In the genomic region with DNA sequence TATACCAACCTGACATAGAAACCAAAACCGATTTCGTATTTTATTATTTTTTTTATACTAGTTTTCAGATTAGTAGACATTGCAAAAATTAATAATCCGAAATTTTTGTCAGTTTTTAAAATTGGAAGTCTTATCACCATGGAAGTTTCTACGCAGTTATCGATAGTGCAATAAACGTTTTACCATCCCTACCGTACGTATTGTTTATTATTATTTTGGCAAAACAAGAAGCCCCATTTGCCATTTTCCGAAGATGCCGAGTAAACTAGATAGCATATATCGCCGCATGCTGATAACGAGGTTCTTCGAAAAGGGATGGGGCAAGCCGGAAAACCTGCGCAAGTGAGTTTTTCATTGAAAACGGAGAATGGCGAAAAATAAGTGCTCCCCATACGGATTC, we compare ENCODE assay signal across 2 fruit fly cellular contexts.
TF ChIP-seq lines count a peak whose summit lies in the region.

TSS of gene CG32112 (plus strand) at position 111 of the 400 bp plus-strand sequence.

TF ChIP-seq in whole organism, adult, 20 proteins besides CTCF, POLR2A, EP300 and RAD21 (continued from another document):
- TF ChIP-seq bab1 (GFP tag; optimal IDR thresholded peaks at IDR 0.05; lab: Kevin White, UChicago) (no peak), CG5204 (GFP tag; optimal IDR thresholded peaks at IDR 0.05; lab: Kevin White, UChicago) (no peak)

TF ChIP-seq in whole organism, embryonic, 481 proteins besides CTCF, POLR2A, EP300 and RAD21 (continued from another document):
- TF ChIP-seq bbx (GFP tag; IDR thresholded peaks at IDR 0.05; lab: Robert Waterston, UW; ENCODE audit: partially characterized antibody), result peak; percentile 58
- TF ChIP-seq org-1 (GFP tag; optimal IDR thresholded peaks at IDR 0.05; lab: Kevin White, UChicago), result no peak
- TF ChIP-seq tll (GFP tag; optimal IDR thresholded peaks at IDR 0.05; lab: Kevin White, UChicago), result no peak
- TF ChIP-seq CG2875 (GFP tag; optimal IDR thresholded peaks at IDR 0.05; lab: Kevin White, UChicago), result no peak
- no peak for TF ChIP-seq Stat92E (GFP tag; optimal IDR thresholded peaks at IDR 0.05; lab: Kevin White, UChicago)
- TF ChIP-seq CG1792 (GFP tag; optimal IDR thresholded peaks at IDR 0.05; lab: Kevin White, UChicago), result peak; percentile 8
- no peak for TF ChIP-seq dm (GFP tag; optimal IDR thresholded peaks at IDR 0.05; lab: Kevin White, UChicago)
- no peak for TF ChIP-seq CG11560 (tag; IDR thresholded peaks at IDR 0.05; lab: Robert Waterston, UW)
- TF ChIP-seq mam (GFP tag; optimal IDR thresholded peaks at IDR 0.05; lab: Kevin White, UChicago), result no peak
- TF ChIP-seq scrt (GFP tag; optimal IDR thresholded peaks at IDR 0.05; lab: Kevin White, UChicago), result no peak
- TF ChIP-seq CG30403 (GFP tag; optimal IDR thresholded peaks at IDR 0.05; lab: Kevin White, UChicago), result peak; percentile 9
- TF ChIP-seq CG18764 (GFP tag; optimal IDR thresholded peaks at IDR 0.05; lab: Kevin White, UChicago), result peak; percentile 36
- TF ChIP-seq CG16813 (GFP tag; IDR thresholded peaks at IDR 0.05; lab: Robert Waterston, UW; ENCODE audit: partially characterized antibody), result peak; percentile 60
- TF ChIP-seq phol (tag; optimal IDR thresholded peaks at IDR 0.05; lab: Kevin White, UChicago), result peak; percentile 11
- TF ChIP-seq ro (GFP tag; IDR thresholded peaks at IDR 0.05; lab: Robert Waterston, UW), result no peak
- TF ChIP-seq row (GFP tag; IDR thresholded peaks at IDR 0.05; lab: Robert Waterston, UW), result peak; percentile 47; the same call in 1 of the 3 replicates
- TF ChIP-seq eve (GFP tag; optimal IDR thresholded peaks at IDR 0.05; lab: Kevin White, UChicago), result peak in 1 of 2 experiments; percentile 22
- peak; percentile 5 for TF ChIP-seq CG13123 (GFP tag; optimal IDR thresholded peaks at IDR 0.05; lab: Kevin White, UChicago)
- TF ChIP-seq Dp (GFP tag; optimal IDR thresholded peaks at IDR 0.05; lab: Kevin White, UChicago), result peak; percentile 68
- peak; percentile 3 for TF ChIP-seq CG17829 (tag; optimal IDR thresholded peaks at IDR 0.05; lab: Kevin White, UChicago)
- peak; percentile 77 for TF ChIP-seq Doc3 (GFP tag; IDR thresholded peaks at IDR 0.05; lab: Robert Waterston, UW; ENCODE audit: partially characterized antibody)
- TF ChIP-seq Hsf (GFP tag; optimal IDR thresholded peaks at IDR 0.05; lab: Kevin White, UChicago), result peak; percentile 17
- TF ChIP-seq CG18262 (tag; optimal IDR thresholded peaks at IDR 0.05; lab: Kevin White, UChicago), result peak; percentile 10
- peak; percentile 11; the same call in 1 of the 2 replicates for TF ChIP-seq Xrp1 (GFP tag; IDR thresholded peaks at IDR 0.05; lab: Robert Waterston, UW)
- no peak for TF ChIP-seq abd-A (tag; optimal IDR thresholded peaks at IDR 0.05; lab: Kevin White, UChicago)
- TF ChIP-seq HmgZ (tag; optimal IDR thresholded peaks at IDR 0.05; lab: Kevin White, UChicago), result no peak
- peak in 1 of 2 experiments; percentile 94 for TF ChIP-seq Pdp1 (GFP tag; optimal IDR thresholded peaks at IDR 0.05; lab: Kevin White, UChicago)
- peak; percentile 93 for TF ChIP-seq CG30020 (tag; optimal IDR thresholded peaks at IDR 0.05; lab: Kevin White, UChicago)
- TF ChIP-seq CG2712 (tag; optimal IDR thresholded peaks at IDR 0.05; lab: Kevin White, UChicago), result peak; percentile 21
- peak; percentile 89 for TF ChIP-seq Sry-δ (GFP tag; optimal IDR thresholded peaks at IDR 0.05; lab: Kevin White, UChicago)
- peak; percentile 58; the same call in 1 of the 3 replicates for TF ChIP-seq Opbp (GFP tag; IDR thresholded peaks at IDR 0.05; lab: Robert Waterston, UW; ENCODE audit: partially characterized antibody)
- peak; percentile 68; the same call in 2 of the 3 replicates for TF ChIP-seq knrl (GFP tag; IDR thresholded peaks at IDR 0.05; lab: Robert Waterston, UW; ENCODE audit: partially characterized antibody)
- peak; percentile 74 for TF ChIP-seq BEAF-32 (GFP tag; optimal IDR thresholded peaks at IDR 0.05; lab: Kevin White, UChicago)
- TF ChIP-seq Nf-YB (GFP tag; optimal IDR thresholded peaks at IDR 0.05; lab: Kevin White, UChicago), result no peak
- peak; percentile 20 for TF ChIP-seq Chrac-16 (GFP tag; optimal IDR thresholded peaks at IDR 0.05; lab: Kevin White, UChicago)
- no peak for TF ChIP-seq Sox102F (GFP tag; optimal IDR thresholded peaks at IDR 0.05; lab: Kevin White, UChicago)
- peak; percentile 54; the same call in 2 of the 3 replicates for TF ChIP-seq CG14860 (GFP tag; IDR thresholded peaks at IDR 0.05; lab: Robert Waterston, UW; ENCODE audit: partially characterized antibody)
- TF ChIP-seq ERR (GFP tag; optimal IDR thresholded peaks at IDR 0.05; lab: Kevin White, UChicago), result peak; percentile 7
- peak; percentile 82 for TF ChIP-seq pfk (GFP tag; optimal IDR thresholded peaks at IDR 0.05; lab: Kevin White, UChicago)
- no peak for TF ChIP-seq CG42726 (GFP tag; IDR thresholded peaks at IDR 0.05; lab: Robert Waterston, UW; ENCODE audit: partially characterized antibody)
- peak; percentile 19 for TF ChIP-seq CHES-1-like (GFP tag; optimal IDR thresholded peaks at IDR 0.05; lab: Kevin White, UChicago)
- peak; percentile 17 for TF ChIP-seq exex (tag; optimal IDR thresholded peaks at IDR 0.05; lab: Kevin White, UChicago)
- no peak for TF ChIP-seq CG7271 (tag; optimal IDR thresholded peaks at IDR 0.05; lab: Kevin White, UChicago)
- peak; percentile 5 for TF ChIP-seq Fer1 (GFP tag; optimal IDR thresholded peaks at IDR 0.05; lab: Kevin White, UChicago)
- TF ChIP-seq E2f2 (GFP tag; IDR thresholded peaks at IDR 0.05; lab: Robert Waterston, UW), result peak; percentile 72
- TF ChIP-seq cwo (GFP tag; optimal IDR thresholded peaks at IDR 0.05; lab: Kevin White, UChicago), result no peak
- no peak for TF ChIP-seq CG8944 (GFP tag; optimal IDR thresholded peaks at IDR 0.05; lab: Kevin White, UChicago)
- TF ChIP-seq CG2129 (GFP tag; IDR thresholded peaks at IDR 0.05; lab: Robert Waterston, UW; ENCODE audit: partially characterized antibody), result peak; percentile 43
- peak; percentile 72 for TF ChIP-seq sna (GFP tag; IDR thresholded peaks at IDR 0.05; lab: Robert Waterston, UW; ENCODE audit: partially characterized antibody)
- TF ChIP-seq ash1 (GFP tag; optimal IDR thresholded peaks at IDR 0.05; lab: Kevin White, UChicago), result no peak
- peak; percentile 66 for TF ChIP-seq hbn (GFP tag; IDR thresholded peaks at IDR 0.05; lab: Robert Waterston, UW; ENCODE audit: partially characterized antibody)
- peak; percentile 87 for TF ChIP-seq Dll (GFP tag; IDR thresholded peaks at IDR 0.05; lab: Robert Waterston, UW; ENCODE audit: partially characterized antibody)
- TF ChIP-seq gro (GFP tag; optimal IDR thresholded peaks at IDR 0.05; lab: Kevin White, UChicago), result peak; percentile 25
- TF ChIP-seq Hr3 (GFP tag; optimal IDR thresholded peaks at IDR 0.05; lab: Kevin White, UChicago), result no peak
- TF ChIP-seq CG9437 (GFP tag; optimal IDR thresholded peaks at IDR 0.05; lab: Kevin White, UChicago), result peak; percentile 86
- TF ChIP-seq CG5953 (GFP tag; IDR thresholded peaks at IDR 0.05; lab: Robert Waterston, UW), result no peak
- TF ChIP-seq Med (GFP tag; lab: Kevin White, UChicago), result peak; percentile 52
- no peak for TF ChIP-seq CG12219 (GFP tag; optimal IDR thresholded peaks at IDR 0.05; lab: Kevin White, UChicago)
- TF ChIP-seq CG14014 (GFP tag; IDR thresholded peaks at IDR 0.05; lab: Robert Waterston, UW), result no peak
- no peak for TF ChIP-seq CG13296 (GFP tag; optimal IDR thresholded peaks at IDR 0.05; lab: Kevin White, UChicago)
- TF ChIP-seq chinmo (GFP tag; IDR thresholded peaks at IDR 0.05; lab: Robert Waterston, UW; ENCODE audit: partially characterized antibody), result no peak
- peak; percentile 85 for TF ChIP-seq CG13287 (GFP tag; IDR thresholded peaks at IDR 0.05; lab: Robert Waterston, UW; ENCODE audit: partially characterized antibody)
- peak; percentile 54 for TF ChIP-seq pzg (GFP tag; optimal IDR thresholded peaks at IDR 0.05; lab: Kevin White, UChicago)
- peak; percentile 26 for TF ChIP-seq gfzf (GFP tag; optimal IDR thresholded peaks at IDR 0.05; lab: Kevin White, UChicago)
- peak; percentile 13 for TF ChIP-seq zfh2 (GFP tag; optimal IDR thresholded peaks at IDR 0.05; lab: Kevin White, UChicago)
- peak; percentile 13 for TF ChIP-seq D19A (tag; optimal IDR thresholded peaks at IDR 0.05; lab: Kevin White, UChicago)
- peak; percentile 3 for TF ChIP-seq tin (GFP tag; optimal IDR thresholded peaks at IDR 0.05; lab: Kevin White, UChicago)
- TF ChIP-seq Bteb2 (GFP tag; optimal IDR thresholded peaks at IDR 0.05; lab: Kevin White, UChicago), result no peak
- TF ChIP-seq Scr (GFP tag; IDR thresholded peaks at IDR 0.05; lab: Robert Waterston, UW; ENCODE audit: partially characterized antibody), result peak; percentile 82
- TF ChIP-seq kay (GFP tag; optimal IDR thresholded peaks at IDR 0.05; lab: Kevin White, UChicago), result no peak
- TF ChIP-seq pho (GFP tag; optimal IDR thresholded peaks at IDR 0.05; lab: Kevin White, UChicago), result no peak
- TF ChIP-seq peb (GFP tag; IDR thresholded peaks at IDR 0.05; lab: Robert Waterston, UW), result no peak
- no peak for TF ChIP-seq br (optimal IDR thresholded peaks at IDR 0.05; lab: Kevin White, UChicago)
- TF ChIP-seq ewg (GFP tag; optimal IDR thresholded peaks at IDR 0.05; lab: Kevin White, UChicago), result no peak
- TF ChIP-seq CG4360 (GFP tag; IDR thresholded peaks at IDR 0.05; lab: Robert Waterston, UW), result no peak
- no peak for TF ChIP-seq CG4730 (GFP tag; IDR thresholded peaks at IDR 0.05; lab: Robert Waterston, UW)
- no peak for TF ChIP-seq fu2 (GFP tag; optimal IDR thresholded peaks at IDR 0.05; lab: Kevin White, UChicago)
- peak; percentile 26 for TF ChIP-seq Ets97D (GFP tag; optimal IDR thresholded peaks at IDR 0.05; lab: Kevin White, UChicago)
- peak; percentile 57 for TF ChIP-seq CG12659 (GFP tag; optimal IDR thresholded peaks at IDR 0.05; lab: Kevin White, UChicago)
- peak; percentile 74 for TF ChIP-seq unc-4 (GFP tag; IDR thresholded peaks at IDR 0.05; lab: Robert Waterston, UW; ENCODE audit: partially characterized antibody)
- peak; percentile 40 for TF ChIP-seq CG10267 (tag; optimal IDR thresholded peaks at IDR 0.05; lab: Kevin White, UChicago)
- no peak for TF ChIP-seq CG11695 (GFP tag; IDR thresholded peaks at IDR 0.05; lab: Robert Waterston, UW)
- TF ChIP-seq CG34422 (GFP tag; IDR thresholded peaks at IDR 0.05; lab: Robert Waterston, UW), result peak; percentile 59; the same call in 1 of the 3 replicates
- TF ChIP-seq p53 (GFP tag; optimal IDR thresholded peaks at IDR 0.05; lab: Kevin White, UChicago), result no peak
- TF ChIP-seq CG17612 (GFP tag; IDR thresholded peaks at IDR 0.05; lab: Robert Waterston, UW), result no peak
- TF ChIP-seq CG2120 (GFP tag; optimal IDR thresholded peaks at IDR 0.05; lab: Kevin White, UChicago), result peak; percentile 35
- peak; percentile 45; the same call in 1 of the 3 replicates for TF ChIP-seq vnd (GFP tag; IDR thresholded peaks at IDR 0.05; lab: Robert Waterston, UW; ENCODE audit: partially characterized antibody)
- peak; percentile 67; the same call in 1 of the 3 replicates for TF ChIP-seq CG6791 (GFP tag; IDR thresholded peaks at IDR 0.05; lab: Robert Waterston, UW; ENCODE audit: partially characterized antibody)
- peak; percentile 47 for TF ChIP-seq MESR4 (GFP tag; optimal IDR thresholded peaks at IDR 0.05; lab: Kevin White, UChicago)
- peak; percentile 71 for TF ChIP-seq CG1603 (tag; optimal IDR thresholded peaks at IDR 0.05; lab: Kevin White, UChicago)
- no peak for TF ChIP-seq Jarid2 (GFP tag; optimal IDR thresholded peaks at IDR 0.05; lab: Kevin White, UChicago)
- TF ChIP-seq CG14667 (GFP tag; IDR thresholded peaks at IDR 0.05; lab: Robert Waterston, UW), result no peak
- TF ChIP-seq CG2116 (GFP tag; optimal IDR thresholded peaks at IDR 0.05; lab: Kevin White, UChicago), result peak; percentile 89
- TF ChIP-seq CG14710 (tag; optimal IDR thresholded peaks at IDR 0.05; lab: Kevin White, UChicago), result peak; percentile 62
- peak; percentile 70 for TF ChIP-seq Bgb (GFP tag; IDR thresholded peaks at IDR 0.05; lab: Robert Waterston, UW; ENCODE audit: partially characterized antibody)
- TF ChIP-seq dpn (GFP tag; optimal IDR thresholded peaks at IDR 0.05; lab: Kevin White, UChicago), result no peak
- TF ChIP-seq Side (GFP tag; optimal IDR thresholded peaks at IDR 0.05; lab: Kevin White, UChicago), result no peak
- no peak for TF ChIP-seq Mad (GFP tag; optimal IDR thresholded peaks at IDR 0.05; lab: Kevin White, UChicago)
- TF ChIP-seq prd (optimal IDR thresholded peaks at IDR 0.05; lab: Kevin White, UChicago), result no peak
- no peak for TF ChIP-seq prd (GFP tag; IDR thresholded peaks at IDR 0.05; lab: Robert Waterston, UW)
- TF ChIP-seq gt (GFP tag; IDR thresholded peaks at IDR 0.05; lab: Robert Waterston, UW), result no peak
- TF ChIP-seq E2f1 (GFP tag; IDR thresholded peaks at IDR 0.05; lab: Robert Waterston, UW), result no peak
- TF ChIP-seq sens (GFP tag; lab: Kevin White, UChicago), result peak; percentile 81
- TF ChIP-seq CG2889 (GFP tag; IDR thresholded peaks at IDR 0.05; lab: Robert Waterston, UW), result no peak
- TF ChIP-seq dmrt99B (tag; optimal IDR thresholded peaks at IDR 0.05; lab: Kevin White, UChicago), result no peak
- peak; percentile 69 for TF ChIP-seq stwl (tag; optimal IDR thresholded peaks at IDR 0.05; lab: Kevin White, UChicago)
- TF ChIP-seq MBD-R2 (GFP tag; IDR thresholded peaks at IDR 0.05; lab: Robert Waterston, UW), result peak; percentile 64
- TF ChIP-seq CG5245 (GFP tag; optimal IDR thresholded peaks at IDR 0.05; lab: Kevin White, UChicago), result no peak
- TF ChIP-seq lbe (GFP tag; optimal IDR thresholded peaks at IDR 0.05; lab: Kevin White, UChicago), result peak; percentile 57
- TF ChIP-seq fd96Cb (tag; optimal IDR thresholded peaks at IDR 0.05; lab: Kevin White, UChicago), result no peak
- peak; percentile 76 for TF ChIP-seq CG34224 (GFP tag; IDR thresholded peaks at IDR 0.05; lab: Robert Waterston, UW; ENCODE audit: partially characterized antibody)
- no peak for TF ChIP-seq shn (GFP tag; optimal IDR thresholded peaks at IDR 0.05; lab: Kevin White, UChicago)
- TF ChIP-seq HLH4C (GFP tag; IDR thresholded peaks at IDR 0.05; lab: Robert Waterston, UW; ENCODE audit: partially characterized antibody), result peak; percentile 74
- no peak for TF ChIP-seq jing (GFP tag; optimal IDR thresholded peaks at IDR 0.05; lab: Kevin White, UChicago)
- TF ChIP-seq wek (GFP tag; optimal IDR thresholded peaks at IDR 0.05; lab: Kevin White, UChicago), result no peak
- TF ChIP-seq vvl (GFP tag; IDR thresholded peaks at IDR 0.05; lab: Robert Waterston, UW), result no peak
- TF ChIP-seq YL-1 (GFP tag; optimal IDR thresholded peaks at IDR 0.05; lab: Kevin White, UChicago), result peak; percentile 57
- no peak for TF ChIP-seq her (GFP tag; optimal IDR thresholded peaks at IDR 0.05; lab: Kevin White, UChicago)
